Worm (Caenorhabditis elegans) whole organism, early embryonic: ENCODE results near the gene K11H12.7.

Experiments used
- ama-1 ChIP-seq: fragments of 150-350 bp; optimal IDR thresholded peaks from 2 replicates; lab custom pipeline; 2014
- ceh-13 ChIP-seq: fragments of 200-800 bp; sonication (Bioruptor generic); optimal IDR thresholded peaks from 2 replicates; lab custom pipeline; 2018; ENCODE audit warnings: mild to moderate bottlenecking, missing genetic modification characterization, missing compliant biosample characterization
- ets-7 ChIP-seq: sonication (generic microtip); optimal IDR thresholded peaks from 2 replicates; lab custom pipeline; 2016; ENCODE audit warnings: missing genotype, missing genetic modification characterization, missing compliant biosample characterization
- flt-1 ChIP-seq: fragments of 200-800 bp; sonication (Bioruptor generic); IDR thresholded peaks from 2 replicates; pipeline ENCODE4 v1.3.6; 2022; ENCODE audit warnings: missing genetic modification characterization, missing compliant biosample characterization
- scrt-1 ChIP-seq: fragments of 200-800 bp; sonication (Bioruptor generic); IDR thresholded peaks from 2 replicates; pipeline ENCODE4 v1.3.6; 2022; ENCODE audit warnings: missing genetic modification characterization, missing compliant biosample characterization
- sea-1 ChIP-seq: fragments of 200-800 bp; sonication (Bioruptor generic); conservative IDR thresholded peaks from 2 replicates; pipeline ENCODE4 v1.3.6; 2022; ENCODE audit warnings: missing genetic modification characterization, missing compliant biosample characterization
- tbx-11 ChIP-seq: fragments of 200-800 bp; sonication (Bioruptor generic); IDR thresholded peaks from 2 replicates; pipeline ENCODE4 v1.3.6; 2022; ENCODE audit warnings: missing genetic modification characterization, missing compliant biosample characterization

- TF ChIP-seq scrt-1 (GFP tag; lab: Robert Waterston, UW) (no peak), ama-1 (lab: Kevin White, UChicago) (no peak), ceh-13 (no peak), tbx-11 (GFP tag; lab: Robert Waterston, UW) (no peak), flt-1 (GFP tag; lab: Robert Waterston, UW) (no peak), ets-7 (tag; lab: Kevin White, UChicago) (no peak), sea-1 (GFP tag; lab: Robert Waterston, UW) (no peak)
Measured at ce11 chrIV:716323-716722, 51.0 kb downstream of the K11H12.7 start, which contains the start of gene clec-164.
